Fruit fly (Drosophila melanogaster): ENCODE data around the gene CG8483.

CG8483 gene

DNA sequence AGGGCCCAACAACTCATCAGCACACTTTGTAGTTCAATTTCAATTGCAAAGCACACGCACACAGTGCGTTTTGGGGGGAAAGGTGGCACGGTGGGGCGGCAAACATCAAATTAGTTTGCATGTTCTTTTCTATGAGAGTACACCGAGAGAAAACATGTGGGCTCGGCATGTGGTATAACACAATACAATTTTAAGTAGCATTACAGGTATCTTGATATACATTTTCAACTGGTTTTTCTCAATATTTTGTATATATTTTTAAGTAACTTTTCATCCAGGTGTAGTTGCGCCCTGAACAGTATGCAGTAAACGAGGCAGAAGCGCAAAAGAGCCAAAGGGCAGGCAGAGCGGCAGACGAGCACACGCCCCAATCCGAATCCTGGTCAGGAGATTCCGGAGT is 13.9 kb downstream of the CG8483 start:
- TF ChIP-seq psq (optimal IDR thresholded peaks at IDR 0.05) (no peak), insv (optimal IDR thresholded peaks at IDR 0.05) (no peak), Myc (optimal IDR thresholded peaks at IDR 0.05) (no peak), Sin3A (optimal IDR thresholded peaks at IDR 0.05) (no peak), ttk (optimal IDR thresholded peaks at IDR 0.05) (no peak), h (optimal IDR thresholded peaks at IDR 0.05) (no peak)

DNA sequence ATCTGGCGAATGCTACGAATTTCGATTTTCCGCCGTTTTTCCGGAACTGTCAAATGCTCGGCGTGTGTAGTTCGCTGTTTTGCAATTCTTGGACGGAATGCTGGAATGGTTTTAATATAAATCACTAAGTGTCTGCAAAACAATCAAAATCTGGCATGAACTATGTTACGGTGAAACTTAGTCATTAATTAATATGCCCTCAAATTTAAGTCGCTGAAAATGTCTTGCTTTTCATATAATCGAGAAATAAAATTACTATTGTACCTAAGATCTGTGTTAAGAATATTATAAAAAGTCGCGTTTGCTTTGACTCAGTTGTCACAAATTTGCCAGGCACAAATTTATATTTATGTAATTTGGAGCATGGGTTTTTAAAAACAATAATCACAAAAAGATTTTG is 23.0 kb downstream of the CG8483 start, which contains the start of gene CG8141:
CG8141 (plus strand) TSS at position 301 of the 400 bp plus-strand sequence.
- TF ChIP-seq psq (optimal IDR thresholded peaks at IDR 0.05), result no peak

DNA sequence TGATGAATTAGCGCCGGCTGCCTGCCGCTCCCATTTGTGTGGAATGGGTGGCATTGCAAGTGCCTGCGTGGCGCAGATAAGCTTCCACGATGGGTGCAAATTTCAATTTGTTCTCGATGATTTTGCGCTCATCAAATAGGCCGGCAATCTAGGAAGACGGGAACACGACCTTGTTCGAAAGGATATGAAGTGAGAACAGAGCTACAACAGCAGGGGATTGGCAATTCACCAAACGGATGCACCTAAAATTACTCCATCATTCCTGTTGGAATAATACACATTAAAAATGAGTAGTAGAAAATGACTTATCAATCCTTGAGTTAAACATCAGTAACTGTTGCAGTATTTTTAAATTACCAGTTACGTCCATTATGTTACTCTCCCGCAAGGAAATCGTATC is 26.0 kb downstream of the CG8483 start, which contains the start of gene CG14380:
CG14380 (plus strand) TSS at position 301 of the 400 bp plus-strand sequence.
- no peak for TF ChIP-seq ttk (optimal IDR thresholded peaks at IDR 0.05)
- no peak for TF ChIP-seq Sin3A (optimal IDR thresholded peaks at IDR 0.05)
- TF ChIP-seq psq (optimal IDR thresholded peaks at IDR 0.05), result no peak
- no peak for TF ChIP-seq Myc (optimal IDR thresholded peaks at IDR 0.05)
- TF ChIP-seq insv (optimal IDR thresholded peaks at IDR 0.05), result no peak
- TF ChIP-seq h (optimal IDR thresholded peaks at IDR 0.05), result no peak

DNA sequence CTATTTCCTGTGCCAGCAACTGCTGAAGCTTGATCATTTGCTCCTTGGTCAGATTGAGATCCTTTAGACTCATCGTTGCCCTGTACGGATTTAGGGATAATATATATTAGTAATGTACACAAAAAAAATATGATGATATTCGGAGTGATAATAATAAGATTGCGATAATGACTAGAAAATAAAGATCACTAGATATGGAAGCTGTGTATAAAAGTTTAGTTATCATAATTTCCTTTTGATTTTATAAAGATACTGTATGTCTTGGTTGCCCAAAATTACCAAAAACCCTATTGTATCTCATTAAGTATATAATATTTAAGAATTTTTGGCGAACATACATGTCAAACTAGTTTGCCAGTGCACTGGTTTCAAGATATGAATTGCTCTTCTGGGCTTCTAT is 27.9 kb downstream of the CG8483 start, which contains the start of gene CG8508:
CG8508 (minus strand) TSS at position 101 of the 400 bp plus-strand sequence.
- no peak for TF ChIP-seq Myc (optimal IDR thresholded peaks at IDR 0.05)

DNA sequence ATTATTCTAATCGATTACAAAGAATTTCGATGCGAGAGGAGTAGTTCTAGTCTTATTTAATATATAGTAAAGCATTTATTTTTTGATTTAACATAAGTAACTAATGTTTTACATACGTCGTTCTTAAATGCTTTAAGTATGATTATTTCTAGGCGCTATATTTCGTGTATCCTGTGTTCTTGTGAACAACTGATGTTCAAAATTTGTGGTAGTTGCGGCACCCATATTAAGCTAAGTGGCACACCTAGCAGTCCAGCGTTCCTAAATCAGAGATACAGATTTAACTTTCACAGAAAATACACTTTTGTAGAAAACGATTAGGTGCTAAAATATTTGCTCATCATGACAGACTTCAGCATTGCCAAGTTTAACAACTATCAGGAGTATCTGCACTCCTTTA is 33.3 kb downstream of the CG8483 start, which contains the start of gene CG8138:
CG8138 (plus strand) TSS at position 301 of the 400 bp plus-strand sequence.
- TF ChIP-seq Myc (optimal IDR thresholded peaks at IDR 0.05) (no peak), psq (optimal IDR thresholded peaks at IDR 0.05) (no peak), Sin3A (optimal IDR thresholded peaks at IDR 0.05) (no peak), h (optimal IDR thresholded peaks at IDR 0.05) (no peak), insv (optimal IDR thresholded peaks at IDR 0.05) (no peak), ttk (optimal IDR thresholded peaks at IDR 0.05) (no peak)

Measured in Kc167 (cell line).